Fruit fly (Drosophila melanogaster) whole organism, embryonic: ENCODE measurements around the gene Pex3.

Experiments used
- Ada2b ChIP-seq: fragments of 200-800 bp; sonication (Bioruptor generic); IDR thresholded peaks from 2 replicates; pipeline ENCODE4 v1.3.6; 2022; ENCODE audit warnings: missing biosample characterization, missing genetic modification characterization
- Awh ChIP-seq: fragments of 200-800 bp; sonication (Bioruptor generic); IDR thresholded peaks from 2 replicates; pipeline ENCODE4, ENCODE4 v1.3.6; 2022; ENCODE audit warnings: missing biosample characterization, missing genetic modification characterization
- CG10209 ChIP-seq: fragments of 200-800 bp; sonication (Bioruptor generic); optimal IDR thresholded peaks from 3 replicates; lab custom pipeline; 2017; ENCODE audit warnings: missing biosample characterization, mild to moderate bottlenecking, missing genetic modification characterization, missing genetic modification reagents
- CG10267 ChIP-seq: fragments of 200-800 bp; sonication (Bioruptor generic); optimal IDR thresholded peaks from 2 replicates; lab custom pipeline; 2018; ENCODE audit warnings: missing biosample characterization, mild to moderate bottlenecking, missing genetic modification characterization, moderate library complexity
- CG11085 ChIP-seq: fragments of 200-800 bp; sonication (Bioruptor generic); IDR thresholded peaks from 2 replicates; pipeline ENCODE4 v1.3.6; 2022; ENCODE audit warnings: missing biosample characterization, missing genetic modification characterization
- CG12155 ChIP-seq: fragments of 200-800 bp; sonication (Bioruptor generic); optimal IDR thresholded peaks from 3 replicates; lab custom pipeline; 2016; ENCODE audit warnings: missing biosample characterization, missing genetic modification characterization
- CG1602 ChIP-seq: fragments of 200-800 bp; sonication (Bioruptor generic); optimal IDR thresholded peaks from 3 replicates; lab custom pipeline; 2016; ENCODE audit warnings: missing biosample characterization, missing genetic modification characterization
- CG17361 ChIP-seq: fragments of 200-800 bp; sonication (Bioruptor generic); IDR thresholded peaks from 3 replicates; pipeline ENCODE4 v1.3.6; 2022; ENCODE audit warnings: missing biosample characterization, missing genetic modification characterization
- CG31441 ChIP-seq: fragments of 200-800 bp; sonication (Bioruptor generic); IDR thresholded peaks from 2 replicates; pipeline ENCODE4 v1.3.6; 2022; ENCODE audit warnings: missing biosample characterization, missing genetic modification characterization
- CG3281 ChIP-seq: fragments of 200-800 bp; sonication (Bioruptor generic); optimal IDR thresholded peaks from 3 replicates; lab custom pipeline; 2017; ENCODE audit warnings: missing biosample characterization, mild to moderate bottlenecking, missing genetic modification characterization
- CG4360 ChIP-seq: fragments of 200-800 bp; sonication (Bioruptor generic); IDR thresholded peaks from 2 replicates; pipeline ENCODE4 v1.3.6; 2022; ENCODE audit warnings: missing biosample characterization, missing genetic modification characterization
- CG43689 ChIP-seq: fragments of 200-800 bp; sonication (Bioruptor generic); IDR thresholded peaks from 2 replicates; pipeline ENCODE4 v1.3.6; 2022; ENCODE audit warnings: missing biosample characterization, missing genetic modification characterization
- CG6689 ChIP-seq: fragments of 200-800 bp; sonication (Bioruptor generic); IDR thresholded peaks from 2 replicates; pipeline ENCODE4 v1.3.6; 2022; ENCODE audit warnings: missing biosample characterization, missing genetic modification characterization
- CG6765 ChIP-seq: fragments of 200-800 bp; sonication (Bioruptor generic); optimal IDR thresholded peaks from 3 replicates; lab custom pipeline; 2017; ENCODE audit warnings: missing biosample characterization, mild to moderate bottlenecking, missing genetic modification characterization
- CG8290 ChIP-seq, 3 experiments: fragments of 200-800 bp; sonication (Bioruptor generic); optimal IDR thresholded peaks; 2 replicates each; lab custom pipeline; 2016 to 2019; ENCODE audit warnings: missing biosample characterization in 3 of 3, missing genetic modification characterization in 3 of 3, mild to moderate bottlenecking in 2 of 3, moderate library complexity in 1 of 3
- CG8359 ChIP-seq: fragments of 200-800 bp; sonication (Bioruptor generic); optimal IDR thresholded peaks from 2 replicates; lab custom pipeline; 2017; ENCODE audit warnings: missing biosample characterization, mild to moderate bottlenecking, missing genetic modification characterization, borderline replicate concordance
- CG9437 ChIP-seq: fragments of 200-800 bp; sonication (Bioruptor generic); optimal IDR thresholded peaks from 2 replicates; lab custom pipeline; 2018; ENCODE audit warnings: missing biosample characterization, mild to moderate bottlenecking, missing genetic modification characterization
- CG9797 ChIP-seq: fragments of 200-800 bp; sonication (Bioruptor generic); optimal IDR thresholded peaks from 3 replicates; lab custom pipeline; 2018; ENCODE audit warnings: missing biosample characterization, mild to moderate bottlenecking, missing genetic modification characterization
- Dip2 ChIP-seq: fragments of 200-800 bp; sonication (Bioruptor generic); IDR thresholded peaks from 2 replicates; pipeline ENCODE4 v1.3.6; 2022; ENCODE audit warnings: missing biosample characterization, missing genetic modification characterization
- Drgx ChIP-seq: fragments of 200-800 bp; sonication (Bioruptor generic); IDR thresholded peaks from 2 replicates; pipeline ENCODE4 v1.3.6; 2022; ENCODE audit warnings: missing biosample characterization, missing genetic modification characterization
- Eip74EF ChIP-seq, 2 experiments: fragments of 200-800 bp in 1 of 2; fragments of >200 bp in 1 of 2; sonication (Bioruptor generic) in 1 of 2; optimal IDR thresholded peaks; 2 replicates each; lab custom pipeline; 2017 to 2019; ENCODE audit warnings: missing biosample characterization in 2 of 2, missing genetic modification characterization in 2 of 2, mild to moderate bottlenecking in 1 of 2, moderate library complexity in 1 of 2
- Gug ChIP-seq: fragments of 200-800 bp; sonication (Bioruptor generic); IDR thresholded peaks from 4 replicates; pipeline ENCODE4 v1.3.6; 2022; ENCODE audit warnings: missing biosample characterization, missing genetic modification characterization
- Hr78 ChIP-seq, 2 experiments: fragments of 200-800 bp in 1 of 2; fragments of >200 bp in 1 of 2; sonication (Bioruptor generic) in 1 of 2; optimal IDR thresholded peaks; 2 replicates each; lab custom pipeline; 2017 to 2019; ENCODE audit warnings: missing biosample characterization in 2 of 2, missing genetic modification characterization in 2 of 2, mild to moderate bottlenecking in 1 of 2, moderate library complexity in 1 of 2
- Jarid2 ChIP-seq: fragments of 200-800 bp; sonication (Bioruptor generic); optimal IDR thresholded peaks from 3 replicates; lab custom pipeline; 2017; ENCODE audit warnings: mild to moderate bottlenecking, missing biosample characterization, missing genetic modification reagents, missing genetic modification characterization
- Lhr ChIP-seq: fragments of 200-800 bp; sonication (Bioruptor generic); optimal IDR thresholded peaks from 3 replicates; lab custom pipeline; 2017; ENCODE audit warnings: mild to moderate bottlenecking, missing biosample characterization, missing genetic modification reagents, missing genetic modification characterization
- Mad ChIP-seq: fragments of 200-800 bp; sonication (Bioruptor generic); optimal IDR thresholded peaks from 2 replicates; lab custom pipeline; 2016; ENCODE audit warnings: missing biosample characterization, missing genetic modification characterization
- Med ChIP-seq: fragments of 200-800 bp; sonication (Bioruptor generic); peaks from one replicate; lab custom pipeline; 2016; ENCODE audit warnings: missing biosample characterization, missing genetic modification characterization, mild to moderate bottlenecking, inconsistent platforms, moderate library complexity
- Ptx1 ChIP-seq: fragments of 200-800 bp; sonication (Bioruptor generic); IDR thresholded peaks from 2 replicates; pipeline ENCODE4 v1.3.6; 2022; ENCODE audit warnings: missing biosample characterization, missing genetic modification characterization
- Ravus ChIP-seq: fragments of 200-800 bp; sonication (Bioruptor generic); IDR thresholded peaks from 2 replicates; pipeline ENCODE4 v1.3.6; 2022; ENCODE audit warnings: missing biosample characterization, missing genetic modification characterization
- Xrp1 ChIP-seq: fragments of 200-800 bp; sonication (Bioruptor generic); IDR thresholded peaks from 2 replicates; pipeline ENCODE4 v1.3.6; 2022; ENCODE audit warnings: missing biosample characterization, missing genetic modification characterization
- al ChIP-seq: fragments of 200-800 bp; sonication (Bioruptor generic); IDR thresholded peaks from 2 replicates; pipeline ENCODE4 v1.3.6; 2022; ENCODE audit warnings: missing biosample characterization, missing genetic modification characterization
- bsh ChIP-seq, 2 experiments: fragments of 200-800 bp; sonication (Bioruptor generic); optimal IDR thresholded peaks; 2 replicates each; lab custom pipeline; 2017 to 2018; ENCODE audit warnings: mild to moderate bottlenecking in 2 of 2, missing biosample characterization in 2 of 2, missing genetic modification characterization in 2 of 2, moderate library complexity in 1 of 2
- cg ChIP-seq: fragments of 200-800 bp; sonication (Bioruptor generic); optimal IDR thresholded peaks from 3 replicates; lab custom pipeline; 2019; ENCODE audit warnings: missing biosample characterization, mild to moderate bottlenecking, missing genetic modification characterization, moderate library complexity
- dm ChIP-seq: fragments of 200-800 bp; sonication (Bioruptor generic); optimal IDR thresholded peaks from 3 replicates; lab custom pipeline; 2016; ENCODE audit warnings: missing biosample characterization, missing genetic modification characterization
- gem ChIP-seq: fragments of 200-800 bp; sonication (Bioruptor generic); optimal IDR thresholded peaks from 2 replicates; lab custom pipeline; 2019; ENCODE audit warnings: missing biosample characterization, mild to moderate bottlenecking, missing genetic modification characterization, moderate library complexity
- inv ChIP-seq: fragments of 200-800 bp; sonication (Bioruptor generic); IDR thresholded peaks from 2 replicates; pipeline ENCODE4 v1.3.6; 2022; ENCODE audit warnings: missing biosample characterization, missing genetic modification characterization; ENCODE audit not compliant: partially characterized antibody
- lab ChIP-seq: fragments of 200-800 bp; sonication (Bioruptor generic); optimal IDR thresholded peaks from 3 replicates; lab custom pipeline; 2017; ENCODE audit warnings: missing biosample characterization, missing genetic modification characterization, mild to moderate bottlenecking, moderate library complexity, missing genetic modification reagents
- p53 ChIP-seq: fragments of 200-800 bp; sonication (Bioruptor generic); optimal IDR thresholded peaks from 2 replicates; lab custom pipeline; 2016; ENCODE audit warnings: missing biosample characterization, missing genetic modification characterization
- prd ChIP-seq, 3 experiments: fragments of >200 bp in 2 of 3; fragments of 200-800 bp in 1 of 3; sonication (Bioruptor generic) in 1 of 3; optimal IDR thresholded peaks in 2 of 3; IDR thresholded peaks in 1 of 3; 2 replicates in 2 of 3; 3 replicates in 1 of 3; pipeline versions ENCODE4 v1.3.6 to Lab custom; 2017 to 2022; ENCODE audit warnings: missing biosample characterization in 1 of 3, missing genetic modification characterization in 1 of 3
- pzg ChIP-seq: fragments of 200-800 bp; sonication (Bioruptor generic); optimal IDR thresholded peaks from 3 replicates; lab custom pipeline; 2018; ENCODE audit warnings: missing biosample characterization, mild to moderate bottlenecking, missing genetic modification characterization, moderate library complexity
- rib ChIP-seq: fragments of 200-800 bp; sonication (Bioruptor generic); IDR thresholded peaks from 2 replicates; pipeline ENCODE4 v1.3.6; 2022; ENCODE audit warnings: missing biosample characterization, missing genetic modification characterization
- scrt ChIP-seq: fragments of 200-800 bp; sonication (Bioruptor generic); optimal IDR thresholded peaks from 2 replicates; lab custom pipeline; 2018; ENCODE audit warnings: missing biosample characterization, mild to moderate bottlenecking, missing genetic modification characterization, moderate library complexity
- sna ChIP-seq: fragments of 200-800 bp; sonication (Bioruptor generic); IDR thresholded peaks from 2 replicates; pipeline ENCODE4 v1.3.6; 2022; ENCODE audit warnings: missing biosample characterization, missing genetic modification characterization; ENCODE audit not compliant: partially characterized antibody
- trem ChIP-seq: fragments of 200-800 bp; optimal IDR thresholded peaks from 3 replicates; lab custom pipeline; 2019; ENCODE audit warnings: missing biosample characterization, mild to moderate bottlenecking, missing genetic modification characterization, moderate library complexity
- wdn ChIP-seq: fragments of 200-800 bp; sonication (Bioruptor generic); IDR thresholded peaks from 2 replicates; pipeline ENCODE4 v1.3.6; 2022; ENCODE audit warnings: missing biosample characterization, missing genetic modification characterization
- zfh1 ChIP-seq: fragments of 200-800 bp; sonication (Bioruptor generic); IDR thresholded peaks from 3 replicates; pipeline ENCODE4 v1.3.6; 2022; ENCODE audit warnings: missing biosample characterization, missing genetic modification characterization

Gene Pex3

DNA sequence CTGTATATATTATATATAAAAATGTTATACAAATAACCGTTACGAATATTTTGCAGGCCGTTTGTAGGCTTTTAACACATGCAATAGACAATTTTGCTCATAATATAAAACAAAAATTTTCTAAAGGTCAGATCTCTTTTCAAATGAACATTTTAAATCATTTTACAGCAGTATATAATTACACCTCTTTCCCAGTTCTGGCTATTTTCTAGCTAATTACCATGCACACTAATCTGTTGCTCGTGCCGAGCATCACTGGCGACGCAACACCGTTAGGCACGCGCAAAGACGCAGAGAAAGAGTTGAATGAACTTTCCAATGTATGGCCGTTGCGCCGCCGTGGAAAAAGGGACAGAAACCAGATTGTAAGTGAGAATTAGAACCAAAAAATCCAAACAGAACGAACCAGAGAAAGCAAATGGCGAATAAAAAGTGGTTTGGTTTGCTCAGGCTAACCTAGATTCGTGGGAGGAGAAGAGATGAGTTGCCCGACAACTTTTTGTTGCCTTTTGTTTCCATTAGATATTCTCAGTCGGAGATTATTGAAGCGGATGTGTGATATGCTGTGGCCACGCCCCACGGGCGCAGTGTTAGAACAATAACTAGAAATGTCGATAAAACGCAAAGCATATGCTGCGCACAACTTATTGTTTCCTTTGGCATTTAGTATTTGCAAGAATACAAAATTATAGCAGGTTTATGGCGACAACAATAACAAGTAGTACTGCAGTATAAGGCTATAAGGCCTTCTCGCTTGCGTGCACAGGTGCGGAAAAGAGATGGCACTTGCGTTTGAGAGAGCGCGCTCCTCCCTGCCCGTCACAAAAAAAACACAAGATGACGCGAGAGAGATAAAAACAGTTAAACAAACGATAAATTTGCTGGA lies 2.8 kb upstream of the Pex3 start (continued):
- peak; percentile 5 for TF ChIP-seq trem (tag; lab: Kevin White, UChicago)
- TF ChIP-seq Awh (GFP tag; lab: Robert Waterston, UW): no peak
- peak; percentile 50; the same call in 2 of the 3 replicates for TF ChIP-seq CG17361 (GFP tag; lab: Robert Waterston, UW)
- peak in 1 of 2 experiments; percentile 4 for TF ChIP-seq bsh (GFP tag; optimal IDR thresholded peaks at IDR 0.05; lab: Kevin White, UChicago)
- no peak for TF ChIP-seq pzg (GFP tag; lab: Kevin White, UChicago)
- peak; percentile 65; the same call in 2 of the 3 replicates for TF ChIP-seq zfh1 (GFP tag; lab: Robert Waterston, UW)
- TF ChIP-seq Med: peak; percentile 53
- peak; percentile 51 for TF ChIP-seq gem (tag; lab: Kevin White, UChicago)
- no peak for TF ChIP-seq dm (GFP tag; lab: Kevin White, UChicago)
- no peak for TF ChIP-seq cg (GFP tag; lab: Kevin White, UChicago)
- TF ChIP-seq CG43689 (GFP tag; lab: Robert Waterston, UW): no peak
- TF ChIP-seq Ravus (GFP tag; lab: Robert Waterston, UW): no peak
- TF ChIP-seq scrt (GFP tag; lab: Kevin White, UChicago): peak; percentile 51
- TF ChIP-seq Lhr: no peak
- TF ChIP-seq Eip74EF (GFP tag; optimal IDR thresholded peaks at IDR 0.05; lab: Kevin White, UChicago): no peak
- no peak for TF ChIP-seq lab (GFP tag; lab: Kevin White, UChicago)
- TF ChIP-seq CG10209 (GFP tag; lab: Kevin White, UChicago): peak; percentile 32
- peak; percentile 59 for TF ChIP-seq Xrp1 (GFP tag; lab: Robert Waterston, UW)
- TF ChIP-seq CG10267: peak; percentile 8
- no peak for TF ChIP-seq CG1602 (GFP tag; lab: Kevin White, UChicago)
- TF ChIP-seq Hr78 (GFP tag; optimal IDR thresholded peaks at IDR 0.05; lab: Kevin White, UChicago): no peak
- TF ChIP-seq wdn (GFP tag; lab: Robert Waterston, UW): no peak
- peak; percentile 39; the same call in 1 of the 2 replicates for TF ChIP-seq rib (GFP tag; lab: Robert Waterston, UW)
- TF ChIP-seq sna (GFP tag; lab: Robert Waterston, UW): no peak
- TF ChIP-seq prd (optimal IDR thresholded peaks at IDR 0.05; lab: Kevin White, UChicago): no peak
- peak; percentile 45; the same call in 2 of the 3 replicates for TF ChIP-seq prd (GFP tag; IDR thresholded peaks at IDR 0.05; lab: Robert Waterston, UW)
- TF ChIP-seq CG12155 (GFP tag; lab: Kevin White, UChicago): no peak
- no peak for TF ChIP-seq inv
- no peak for TF ChIP-seq CG6689 (GFP tag; lab: Robert Waterston, UW)
- TF ChIP-seq CG6765 (GFP tag; lab: Kevin White, UChicago): no peak
- no peak for TF ChIP-seq p53 (GFP tag; lab: Kevin White, UChicago)
- no peak for TF ChIP-seq Dip2 (GFP tag; lab: Robert Waterston, UW)
- TF ChIP-seq Drgx (GFP tag; lab: Robert Waterston, UW): peak; percentile 42; the same call in 1 of the 2 replicates
- TF ChIP-seq Gug: peak; percentile 11; the same call in 1 of the 4 replicates
- peak; percentile 35 for TF ChIP-seq CG9437
- TF ChIP-seq Mad (GFP tag; lab: Kevin White, UChicago): no peak
- TF ChIP-seq Jarid2 (GFP tag; lab: Kevin White, UChicago): no peak
- peak; percentile 36; the same call in 1 of the 2 replicates for TF ChIP-seq al
- TF ChIP-seq CG4360 (GFP tag; lab: Robert Waterston, UW): peak; percentile 60; the same call in 1 of the 2 replicates
- TF ChIP-seq CG9797: no peak
- peak; percentile 49; the same call in 1 of the 2 replicates for TF ChIP-seq Ptx1 (GFP tag; lab: Robert Waterston, UW)
- TF ChIP-seq CG11085 (GFP tag; lab: Robert Waterston, UW): 0 out of 2 replicates have a peak, but pooled peaks have one; percentile 17
- no peak for TF ChIP-seq CG8359
- TF ChIP-seq CG31441 (GFP tag; lab: Robert Waterston, UW): 0 out of 2 replicates have a peak, but pooled peaks have one; percentile 22
- TF ChIP-seq Ada2b (GFP tag; lab: Robert Waterston, UW): no peak
- no peak for TF ChIP-seq CG3281 (GFP tag; lab: Kevin White, UChicago)
- TF ChIP-seq CG8290 (GFP tag; optimal IDR thresholded peaks at IDR 0.05; lab: Kevin White, UChicago): no peak
- TF ChIP-seq CG8290 (tag; optimal IDR thresholded peaks at IDR 0.05; lab: Kevin White, UChicago): peak; percentile 50 to 66
